Worm (Caenorhabditis elegans) whole organism, mixed stage, embryonic: Measurements from ENCODE around the gene C03G6.6.

Experiments
- ceh-39 ChIP-seq: fragments of 150-350 bp; optimal IDR thresholded peaks from 2 replicates; lab custom pipeline; 2014; ENCODE audit warnings: missing biosample characterization, missing genetic modification characterization
- elt-1 ChIP-seq: sonication (generic microtip); optimal IDR thresholded peaks from 2 replicates; lab custom pipeline; 2017; ENCODE audit warnings: missing genetic modification characterization, mild to moderate bottlenecking, missing compliant biosample characterization, antibody characterized with exemption, moderate library complexity, borderline replicate concordance; ENCODE audit not compliant: insufficient read depth
- nhr-237 ChIP-seq: fragments of 150-350 bp; optimal IDR thresholded peaks from 2 replicates; lab custom pipeline; 2014; ENCODE audit warnings: missing biosample characterization, missing genetic modification characterization
- snpc-4 ChIP-seq: fragments of 150-350 bp; optimal IDR thresholded peaks from 2 replicates; lab custom pipeline; 2014; ENCODE audit warnings: missing biosample characterization, missing genetic modification characterization
- sptf-1 ChIP-seq: sonication (generic microtip); optimal IDR thresholded peaks from 2 replicates; lab custom pipeline; 2017; ENCODE audit warnings: mild to moderate bottlenecking, missing genetic modification characterization, moderate library complexity, missing compliant biosample characterization

DNA sequence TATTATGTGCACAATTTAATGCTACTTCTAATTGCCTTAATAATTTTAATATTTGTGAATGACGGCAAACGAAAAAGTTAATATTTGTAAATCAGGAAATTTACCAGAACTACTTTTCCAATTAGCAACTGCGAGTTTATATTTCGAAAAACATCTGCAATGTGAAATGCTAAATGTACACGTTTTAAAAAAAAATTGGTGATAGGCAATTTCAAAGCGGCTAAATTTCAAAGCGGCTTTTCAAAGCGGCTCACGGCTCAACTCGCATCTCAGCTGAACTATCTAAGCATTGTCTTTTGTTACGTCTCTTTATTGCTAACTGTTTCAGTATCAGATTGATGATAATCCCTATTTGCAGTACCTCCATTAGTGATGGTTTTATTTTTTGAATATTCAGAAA, 17.4 kb upstream of the C03G6.6 start, which contains the start of gene srh-187:
- no peak for TF ChIP-seq elt-1 (tag; lab: Kevin White, UChicago)
- no peak for TF ChIP-seq snpc-4 (tag; lab: Kevin White, UChicago)
- no peak for TF ChIP-seq nhr-237 (tag; lab: Kevin White, UChicago)
- TF ChIP-seq sptf-1 (tag; lab: Kevin White, UChicago) = no peak
- TF ChIP-seq ceh-39 (tag; lab: Kevin White, UChicago) = no peak
